Worm (Caenorhabditis elegans) whole organism, L2 larva: ENCODE data around the gene B0244.7.

ENCODE experiments used
- C34F6.9 ChIP-seq: fragments of 150-350 bp; optimal IDR thresholded peaks from 2 replicates; lab custom pipeline; 2014; ENCODE audit warnings: missing biosample characterization, missing genetic modification characterization
- F13H6.1 ChIP-seq: sonication (generic microtip); optimal IDR thresholded peaks from 2 replicates; lab custom pipeline; 2016; ENCODE audit warnings: missing genetic modification characterization, missing compliant biosample characterization
- R02D3.7 ChIP-seq: fragments of 150-350 bp; optimal IDR thresholded peaks from 2 replicates; lab custom pipeline; 2014; ENCODE audit warnings: missing biosample characterization, missing genetic modification characterization
- Y55F3AM.14 ChIP-seq: fragments of 200-800 bp; sonication (Bioruptor generic); optimal IDR thresholded peaks from 2 replicates; lab custom pipeline; 2018; ENCODE audit warnings: mild to moderate bottlenecking, missing genetic modification characterization, missing compliant biosample characterization
- ZK546.5 ChIP-seq: sonication (generic microtip); optimal IDR thresholded peaks from 2 replicates; lab custom pipeline; 2017; ENCODE audit warnings: missing biosample characterization, missing genetic modification characterization
- alr-1 ChIP-seq: fragments of 150-350 bp; optimal IDR thresholded peaks from 2 replicates; lab custom pipeline; 2014; ENCODE audit warnings: missing biosample characterization, missing genetic modification characterization
- aly-2 ChIP-seq: fragments of 150-350 bp; optimal IDR thresholded peaks from 2 replicates; lab custom pipeline; 2014; ENCODE audit warnings: missing biosample characterization, missing genetic modification characterization
- ama-1 ChIP-seq: fragments of 150-350 bp; optimal IDR thresholded peaks from 2 replicates; lab custom pipeline; 2018; ENCODE audit warnings: inconsistent platforms
- blmp-1 ChIP-seq: sonication (generic microtip); optimal IDR thresholded peaks from 2 replicates; lab custom pipeline; 2017; ENCODE audit warnings: missing genetic modification characterization, mild to moderate bottlenecking, missing compliant biosample characterization, antibody characterized with exemption, moderate library complexity; ENCODE audit not compliant: insufficient read depth
- ceh-16 ChIP-seq: fragments of 150-350 bp; optimal IDR thresholded peaks from 2 replicates; lab custom pipeline; 2014; ENCODE audit warnings: missing biosample characterization, missing genetic modification characterization
- crh-2 ChIP-seq: sonication (generic microtip); optimal IDR thresholded peaks from 2 replicates; lab custom pipeline; 2017; ENCODE audit warnings: missing biosample characterization, missing genetic modification characterization
- dmd-4 ChIP-seq: sonication (generic microtip); optimal IDR thresholded peaks from 2 replicates; lab custom pipeline; 2017; ENCODE audit warnings: missing biosample characterization, missing genetic modification characterization
- egl-27 ChIP-seq: sonication (generic microtip); optimal IDR thresholded peaks from 3 replicates; lab custom pipeline; 2017; ENCODE audit warnings: missing biosample characterization, missing genetic modification reagents, missing genetic modification characterization
- elt-1 ChIP-seq: fragments of 150-350 bp; optimal IDR thresholded peaks from 2 replicates; lab custom pipeline; 2014; ENCODE audit warnings: missing biosample characterization, missing genetic modification characterization
- elt-3 ChIP-seq: sonication (generic microtip); optimal IDR thresholded peaks from 2 replicates; lab custom pipeline; 2017; ENCODE audit warnings: missing biosample characterization, missing genetic modification characterization
- fos-1 ChIP-seq: fragments of 150-350 bp; optimal IDR thresholded peaks from 2 replicates; lab custom pipeline; 2014; ENCODE audit warnings: missing biosample characterization, missing genetic modification characterization
- lin-11 ChIP-seq: fragments of 150-350 bp; sonication (generic microtip); optimal IDR thresholded peaks from 2 replicates; lab custom pipeline; 2014; ENCODE audit warnings: missing biosample characterization, missing genetic modification characterization, inconsistent platforms, mixed read lengths
- lin-13 ChIP-seq: fragments of 150-350 bp; optimal IDR thresholded peaks from 2 replicates; lab custom pipeline; 2014; ENCODE audit warnings: missing biosample characterization, missing genetic modification reagents, missing genetic modification characterization
- lin-39 ChIP-seq: fragments of 150-350 bp; optimal IDR thresholded peaks from 2 replicates; lab custom pipeline; 2014; ENCODE audit warnings: missing biosample characterization, missing genetic modification reagents, missing genetic modification characterization
- mab-5 ChIP-seq: fragments of 150-350 bp; optimal IDR thresholded peaks from 2 replicates; lab custom pipeline; 2014; ENCODE audit warnings: missing biosample characterization, missing genetic modification characterization
- nhr-10 ChIP-seq: sonication (generic microtip); optimal IDR thresholded peaks from 2 replicates; lab custom pipeline; 2017; ENCODE audit warnings: missing biosample characterization, missing genetic modification characterization
- nhr-11 ChIP-seq: fragments of 150-350 bp; optimal IDR thresholded peaks from 2 replicates; lab custom pipeline; 2014; ENCODE audit warnings: missing biosample characterization, missing genetic modification characterization
- nhr-12 ChIP-seq: fragments of 150-350 bp; optimal IDR thresholded peaks from 2 replicates; lab custom pipeline; 2014; ENCODE audit warnings: missing biosample characterization, missing genetic modification characterization
- nhr-21 ChIP-seq: fragments of 150-350 bp; optimal IDR thresholded peaks from 2 replicates; lab custom pipeline; 2014; ENCODE audit warnings: missing biosample characterization, missing genetic modification characterization
- nhr-23 ChIP-seq: fragments of 150-350 bp; optimal IDR thresholded peaks from 2 replicates; lab custom pipeline; 2014; ENCODE audit warnings: missing biosample characterization, missing genetic modification reagents, missing genetic modification characterization
- nhr-237 ChIP-seq: fragments of 150-350 bp; optimal IDR thresholded peaks from 2 replicates; lab custom pipeline; 2014; ENCODE audit warnings: missing biosample characterization, missing genetic modification characterization
- nhr-25 ChIP-seq: fragments of 150-350 bp; sonication (generic microtip); optimal IDR thresholded peaks from 3 replicates; lab custom pipeline; 2014; ENCODE audit warnings: missing biosample characterization, missing genetic modification characterization
- nhr-77 ChIP-seq: fragments of 150-350 bp; optimal IDR thresholded peaks from 2 replicates; lab custom pipeline; 2014; ENCODE audit warnings: missing biosample characterization, missing genetic modification characterization
- peb-1 ChIP-seq: fragments of 150-350 bp; optimal IDR thresholded peaks from 2 replicates; lab custom pipeline; 2014; ENCODE audit warnings: missing biosample characterization, missing genetic modification characterization
- sem-4 ChIP-seq: fragments of 150-350 bp; optimal IDR thresholded peaks from 2 replicates; lab custom pipeline; 2014; ENCODE audit warnings: missing biosample characterization, missing genetic modification reagents, missing genetic modification characterization
- skn-1 ChIP-seq: sonication (generic microtip); optimal IDR thresholded peaks from 2 replicates; lab custom pipeline; 2017; ENCODE audit warnings: missing biosample characterization, missing genetic modification characterization
- sma-3 ChIP-seq: sonication (generic microtip); optimal IDR thresholded peaks from 2 replicates; lab custom pipeline; 2016; ENCODE audit warnings: missing genetic modification reagents, missing genetic modification characterization, missing compliant biosample characterization
- sma-9 ChIP-seq, 2 experiments: fragments of 150-350 bp in 1 of 2; sonication (generic microtip) in 1 of 2; optimal IDR thresholded peaks; 2 replicates each; lab custom pipeline; 2014 to 2016; ENCODE audit warnings: missing genetic modification characterization in 2 of 2, mild to moderate bottlenecking in 1 of 2, missing biosample characterization in 1 of 2, missing compliant biosample characterization in 1 of 2, missing genetic modification reagents in 1 of 2, moderate library complexity in 1 of 2
- snpc-4 ChIP-seq: fragments of 150-350 bp; optimal IDR thresholded peaks from 2 replicates; lab custom pipeline; 2014; ENCODE audit warnings: missing biosample characterization, missing genetic modification characterization
- unc-39 ChIP-seq: fragments of 150-350 bp; optimal IDR thresholded peaks from 2 replicates; lab custom pipeline; 2014; ENCODE audit warnings: missing biosample characterization, missing genetic modification characterization
- unc-55 ChIP-seq: fragments of 150-350 bp; sonication (generic microtip); optimal IDR thresholded peaks from 3 replicates; lab custom pipeline; 2014; ENCODE audit warnings: missing biosample characterization, missing genetic modification reagents, missing genetic modification characterization
- unc-62 ChIP-seq: fragments of 150-350 bp; optimal IDR thresholded peaks from 2 replicates; lab custom pipeline; 2014; ENCODE audit warnings: missing biosample characterization, missing genetic modification reagents, missing genetic modification characterization
- zag-1 ChIP-seq: fragments of 150-350 bp; optimal IDR thresholded peaks from 2 replicates; lab custom pipeline; 2014; ENCODE audit warnings: missing biosample characterization, missing genetic modification characterization
- ztf-1 ChIP-seq: fragments of 200-800 bp; sonication (Bioruptor generic); conservative IDR thresholded peaks from 2 replicates; pipeline ENCODE4 v1.3.6; 2022; ENCODE audit warnings: missing genetic modification characterization, missing compliant biosample characterization
- ztf-11 ChIP-seq: sonication (generic microtip); optimal IDR thresholded peaks from 2 replicates; lab custom pipeline; 2017; ENCODE audit warnings: missing biosample characterization, missing genetic modification characterization
- ztf-4 ChIP-seq: fragments of 150-350 bp; optimal IDR thresholded peaks from 2 replicates; lab custom pipeline; 2014; ENCODE audit warnings: missing biosample characterization, missing genetic modification characterization

The B0244.7 gene

DNA sequence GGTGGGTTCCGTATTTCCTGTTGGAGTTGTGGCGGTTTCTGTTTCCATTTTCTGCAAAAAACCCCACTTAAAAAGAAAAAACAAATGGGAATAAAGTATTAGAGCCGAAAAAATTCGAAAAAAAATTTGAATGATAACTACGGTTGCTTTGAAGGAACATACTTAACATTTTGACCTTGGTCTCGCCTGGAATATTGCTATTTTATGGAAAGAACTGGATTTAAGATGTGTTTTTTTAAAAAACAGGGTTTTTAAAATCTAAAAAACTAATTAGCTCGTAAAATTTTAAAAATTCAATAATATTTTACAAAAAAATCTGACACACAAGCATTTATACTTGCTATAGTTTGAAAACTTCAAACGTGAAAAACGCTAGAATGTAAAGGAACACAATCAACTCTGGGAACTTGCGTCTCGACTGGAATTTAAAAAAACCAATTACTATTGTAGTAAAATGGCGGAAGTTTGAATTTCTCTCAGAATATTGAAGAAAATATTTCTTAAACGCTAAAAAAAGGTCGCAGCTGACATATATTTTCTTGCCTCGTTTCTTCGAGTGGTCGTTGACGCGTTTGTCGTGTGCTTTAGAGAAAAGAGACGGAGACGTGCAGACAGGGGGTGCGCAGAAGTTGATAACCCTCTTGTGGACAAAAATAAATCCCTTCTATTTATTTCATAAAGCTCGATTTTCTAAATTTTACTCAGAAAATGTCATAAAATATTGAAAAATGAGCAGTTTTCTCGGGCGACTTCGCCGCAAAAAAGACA is 33.2 kb upstream of the B0244.7 start, which contains the start of the genes lgg-3 and rgs-5 (continued):
- TF ChIP-seq nhr-21 (tag; lab: Kevin White, UChicago) = no peak
- no peak for TF ChIP-seq zag-1 (tag; lab: Kevin White, UChicago)
- peak; percentile 50 for TF ChIP-seq lin-13 (GFP tag; lab: Kevin White, UChicago)
- TF ChIP-seq nhr-77 (tag; lab: Kevin White, UChicago) = no peak
- no peak for TF ChIP-seq unc-39 (tag; lab: Kevin White, UChicago)
- no peak for TF ChIP-seq sem-4 (tag; lab: Kevin White, UChicago)
- no peak for TF ChIP-seq skn-1 (tag; lab: Kevin White, UChicago)
- peak; percentile 24 for TF ChIP-seq fos-1 (tag; lab: Kevin White, UChicago)
- no peak for TF ChIP-seq ceh-16 (tag; lab: Kevin White, UChicago)
- no peak for TF ChIP-seq nhr-23 (tag; lab: Kevin White, UChicago)
- TF ChIP-seq nhr-237 (tag; lab: Kevin White, UChicago) = no peak
- no peak for TF ChIP-seq R02D3.7 (tag; lab: Kevin White, UChicago)
- TF ChIP-seq snpc-4 (tag; lab: Kevin White, UChicago) = peak; percentile 34
- no peak for TF ChIP-seq elt-1 (tag; lab: Kevin White, UChicago)

ce11 chrIII:5701491-5701890 is 29.8 kb upstream of the B0244.7 start:
- no peak for TF ChIP-seq ztf-1
- TF ChIP-seq crh-2 (tag; lab: Kevin White, UChicago) = no peak
- no peak for TF ChIP-seq R02D3.7 (tag; lab: Kevin White, UChicago)
- TF ChIP-seq egl-27 (tag; lab: Kevin White, UChicago) = no peak
- TF ChIP-seq snpc-4 (tag; lab: Kevin White, UChicago) = no peak
- TF ChIP-seq C34F6.9 (tag; lab: Kevin White, UChicago) = no peak
- no peak for TF ChIP-seq nhr-25 (tag; lab: Kevin White, UChicago)
- no peak for TF ChIP-seq lin-11 (tag; lab: Kevin White, UChicago)
- TF ChIP-seq nhr-11 = no peak
- no peak for TF ChIP-seq ceh-16 (tag; lab: Kevin White, UChicago)
- no peak for TF ChIP-seq lin-39 (tag; lab: Kevin White, UChicago)
- TF ChIP-seq nhr-12 (tag; lab: Kevin White, UChicago) = no peak
- no peak for TF ChIP-seq elt-3 (tag; lab: Kevin White, UChicago)

DNA sequence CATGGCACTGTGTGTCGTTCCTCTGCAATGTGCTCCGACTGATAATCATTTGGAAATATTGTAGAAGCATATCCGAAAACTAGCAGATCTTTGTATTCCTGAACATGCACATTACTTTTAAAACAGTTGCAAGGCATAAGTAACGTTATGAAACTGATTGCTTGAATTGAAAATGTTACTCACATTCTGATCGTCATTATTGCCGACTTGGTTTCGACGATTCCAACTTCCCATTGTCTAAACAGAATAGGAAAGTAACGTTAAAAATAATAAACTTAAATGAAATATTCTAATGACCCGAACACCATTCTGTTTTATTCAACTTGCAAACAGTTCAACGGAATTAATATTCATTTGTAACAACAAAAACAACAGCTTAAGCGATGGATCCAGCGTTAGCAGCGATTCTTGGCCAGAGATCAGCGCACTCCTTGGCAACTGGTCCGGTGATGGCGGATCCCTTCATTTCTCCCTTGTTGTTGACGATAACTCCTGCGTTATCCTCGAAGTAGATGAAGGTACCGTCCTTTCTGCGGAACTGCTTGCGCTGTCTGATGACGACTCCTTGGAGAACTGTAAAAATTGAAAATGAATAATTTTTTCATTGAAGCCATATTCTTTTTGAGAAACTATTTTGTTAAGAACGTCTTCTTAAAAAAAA is 25.9 kb upstream of the B0244.7 start, which contains the start of gene swp-1:
swp-1 (minus strand) TSS at position 298 of the 661 bp plus-strand sequence.
- no peak for TF ChIP-seq elt-1 (tag; lab: Kevin White, UChicago)
- TF ChIP-seq egl-27 (tag; lab: Kevin White, UChicago) = no peak
- TF ChIP-seq lin-39 (tag; lab: Kevin White, UChicago) = no peak

DNA sequence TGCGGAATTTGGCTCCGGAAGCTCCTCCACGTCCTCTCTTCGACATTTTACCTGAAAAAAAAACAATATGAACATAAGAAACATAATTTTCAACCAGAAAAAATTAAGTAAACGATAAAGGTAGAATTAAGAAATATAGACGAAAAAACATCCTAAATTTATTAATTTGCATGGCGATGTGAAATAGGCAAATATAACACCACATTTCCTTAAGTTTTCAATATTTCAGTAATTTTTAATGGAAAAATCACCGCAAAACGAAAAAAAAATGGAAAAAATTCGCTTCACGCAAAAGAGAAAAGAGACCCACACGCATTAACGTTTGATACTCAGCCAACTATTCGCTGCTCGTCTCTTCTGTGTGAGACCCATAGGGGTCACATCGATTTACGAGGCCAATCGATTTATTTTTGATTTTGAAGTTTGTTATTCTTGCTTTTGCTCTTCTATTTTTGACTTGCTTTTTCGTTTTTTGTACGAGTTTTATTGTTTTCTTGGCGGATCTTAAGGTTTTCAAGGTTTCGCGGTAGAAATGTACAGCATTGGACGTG is 25.1 kb upstream of the B0244.7 start, which contains the start of gene rpl-23:
rpl-23 (minus strand) TSS at position 51 of the 551 bp plus-strand sequence.
- TF ChIP-seq lin-13 (GFP tag; lab: Kevin White, UChicago) = peak; percentile 96
- peak; percentile 85 for TF ChIP-seq mab-5
- no peak for TF ChIP-seq dmd-4 (tag; lab: Kevin White, UChicago)
- peak; percentile 100 for TF ChIP-seq unc-55 (GFP tag; lab: Kevin White, UChicago)
- no peak for TF ChIP-seq alr-1 (tag; lab: Kevin White, UChicago)
- TF ChIP-seq zag-1 (tag; lab: Kevin White, UChicago) = peak; percentile 84
- TF ChIP-seq elt-1 (tag; lab: Kevin White, UChicago) = no peak
- peak; percentile 59 for TF ChIP-seq ZK546.5 (tag; lab: Kevin White, UChicago)
- TF ChIP-seq fos-1 (tag; lab: Kevin White, UChicago) = peak; percentile 93
- no peak for TF ChIP-seq aly-2 (tag; lab: Kevin White, UChicago)
- TF ChIP-seq Y55F3AM.14 (GFP tag; lab: Kevin White, UChicago) = no peak
- TF ChIP-seq ztf-4 (tag; lab: Kevin White, UChicago) = peak; percentile 88
- peak; percentile 83 for TF ChIP-seq ama-1 (lab: Kevin White, UChicago)
- peak; percentile 12 for TF ChIP-seq nhr-10 (tag; lab: Kevin White, UChicago)
- TF ChIP-seq skn-1 (tag; lab: Kevin White, UChicago) = peak; percentile 7
- TF ChIP-seq crh-2 (tag; lab: Kevin White, UChicago) = peak; percentile 97
- TF ChIP-seq sma-9 (GFP tag; optimal IDR thresholded peaks at IDR 0.05; lab: Kevin White, UChicago) = peak; percentile 90
- no peak for TF ChIP-seq sma-9 (tag; optimal IDR thresholded peaks at IDR 0.05; lab: Kevin White, UChicago)
- TF ChIP-seq F13H6.1 (tag; lab: Kevin White, UChicago) = peak; percentile 78
- no peak for TF ChIP-seq unc-62
- TF ChIP-seq ztf-1 = no peak
- peak; percentile 96 for TF ChIP-seq R02D3.7 (tag; lab: Kevin White, UChicago)
- no peak for TF ChIP-seq nhr-12 (tag; lab: Kevin White, UChicago)
- no peak for TF ChIP-seq lin-39 (tag; lab: Kevin White, UChicago)
- TF ChIP-seq C34F6.9 (tag; lab: Kevin White, UChicago) = peak; percentile 97
- no peak for TF ChIP-seq ztf-11
- TF ChIP-seq sma-3 (GFP tag; lab: Kevin White, UChicago) = peak; percentile 88
- TF ChIP-seq blmp-1 (tag; lab: Kevin White, UChicago) = peak; percentile 80
- no peak for TF ChIP-seq peb-1 (tag; lab: Kevin White, UChicago)
- peak; percentile 84 for TF ChIP-seq sem-4 (tag; lab: Kevin White, UChicago)
- TF ChIP-seq nhr-237 (tag; lab: Kevin White, UChicago) = no peak
- peak; percentile 55 for TF ChIP-seq ceh-16 (tag; lab: Kevin White, UChicago)
- TF ChIP-seq nhr-11 = no peak
